Worm (Caenorhabditis elegans): ENCODE data around the gene Y32B12B.8.

The Y32B12B.8 gene

DNA sequence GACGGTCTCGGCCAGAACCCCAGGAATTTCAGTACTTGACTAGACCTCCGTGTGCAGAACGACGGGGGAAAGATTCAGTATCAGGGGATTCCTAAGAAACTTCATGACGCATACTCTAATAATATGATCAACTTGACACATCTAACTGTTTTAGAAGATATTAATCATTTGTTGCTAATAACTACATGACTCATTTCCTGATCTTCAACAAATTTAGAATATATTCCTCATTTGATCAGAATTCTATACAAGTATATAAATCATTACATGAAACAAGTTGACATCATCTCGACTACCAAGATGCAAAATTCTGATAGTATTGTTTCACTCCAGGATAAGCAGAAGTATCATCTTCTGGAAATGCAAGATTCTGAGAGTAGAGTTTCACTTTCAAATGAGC, at the start of gene Y32B12B.8:
Gene Y32B12B.8, plus strand, starts transcription at position 301 of the 400 bp plus-strand sequence.
- TF ChIP-seq rbr-2 (tag; optimal IDR thresholded peaks at IDR 0.05) (no peak), lin-15B (tag; optimal IDR thresholded peaks at IDR 0.05) (no peak), lim-7 (GFP tag; IDR thresholded peaks at IDR 0.05) (no peak), lin-13 (GFP tag; optimal IDR thresholded peaks at IDR 0.05) (no peak), pqm-1 (tag; optimal IDR thresholded peaks at IDR 0.05) (no peak), sdz-12 (GFP tag; optimal IDR thresholded peaks at IDR 0.05) (no peak), mxl-3 (GFP tag; optimal IDR thresholded peaks at IDR 0.05) (no peak), ceh-82 (tag; optimal IDR thresholded peaks at IDR 0.05) (no peak), ztf-7 (tag; optimal IDR thresholded peaks at IDR 0.05) (no peak)

DNA sequence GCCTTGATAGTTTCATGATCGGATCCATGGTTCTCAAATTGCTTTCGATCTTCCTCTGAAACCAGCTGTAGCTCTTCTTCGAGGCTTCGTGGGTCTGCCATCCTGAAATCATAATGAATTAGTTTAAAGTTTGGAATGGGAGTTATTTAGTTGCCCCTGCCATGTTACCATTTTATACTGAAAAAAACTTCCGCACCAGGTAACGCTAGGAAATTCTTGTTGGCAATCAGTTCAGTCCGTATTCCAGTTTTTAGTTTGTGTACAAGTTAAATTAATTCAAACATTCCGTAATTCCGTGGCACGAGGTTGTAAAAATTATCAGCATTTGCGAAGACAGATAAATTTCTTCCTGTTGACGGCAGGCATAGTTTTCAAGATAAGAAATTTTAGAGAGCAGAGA, 47.8 kb upstream of the Y32B12B.8 start, which contains the start of gene Y32B12A.5:
Gene Y32B12A.5, minus strand, starts transcription at position 101 of the 400 bp plus-strand sequence.
- no peak for TF ChIP-seq lir-3 (tag; optimal IDR thresholded peaks at IDR 0.05)
- peak; percentile 18; the same call in 1 of the 2 replicates for TF ChIP-seq dmd-6 (GFP tag; IDR thresholded peaks at IDR 0.05)
- no peak for TF ChIP-seq lim-7 (GFP tag; IDR thresholded peaks at IDR 0.05)
- TF ChIP-seq F10B5.3 (tag; optimal IDR thresholded peaks at IDR 0.05): no peak
- TF ChIP-seq Y75B8A.6 (GFP tag; IDR thresholded peaks at IDR 0.05): no peak
- no peak for TF ChIP-seq ztf-7 (tag; optimal IDR thresholded peaks at IDR 0.05)
- TF ChIP-seq nhr-28 (tag; optimal IDR thresholded peaks at IDR 0.05): no peak

- TF ChIP-seq aha-1 (tag): no peak
- no peak for TF ChIP-seq nhr-111 (GFP tag; optimal IDR thresholded peaks at IDR 0.05)
- no peak for TF ChIP-seq mxl-3 (GFP tag; optimal IDR thresholded peaks at IDR 0.05)
- no peak for TF ChIP-seq F37D6.2 (tag; optimal IDR thresholded peaks at IDR 0.05)
- no peak for TF ChIP-seq nhr-76 (tag; optimal IDR thresholded peaks at IDR 0.05)
- TF ChIP-seq aly-2 (tag; optimal IDR thresholded peaks at IDR 0.05): no peak
- no peak for TF ChIP-seq ceh-20 (GFP tag; IDR thresholded peaks at IDR 0.05)
- no peak for TF ChIP-seq dpl-1 (GFP tag; optimal IDR thresholded peaks at IDR 0.05)
These were observed 47.1 kb upstream of the Y32B12B.8 start, which contains the start of gene sqst-4 for ce11 chrV:16488172-16488571. sqst-4 (plus strand) TSS chrV:16488472.

DNA sequence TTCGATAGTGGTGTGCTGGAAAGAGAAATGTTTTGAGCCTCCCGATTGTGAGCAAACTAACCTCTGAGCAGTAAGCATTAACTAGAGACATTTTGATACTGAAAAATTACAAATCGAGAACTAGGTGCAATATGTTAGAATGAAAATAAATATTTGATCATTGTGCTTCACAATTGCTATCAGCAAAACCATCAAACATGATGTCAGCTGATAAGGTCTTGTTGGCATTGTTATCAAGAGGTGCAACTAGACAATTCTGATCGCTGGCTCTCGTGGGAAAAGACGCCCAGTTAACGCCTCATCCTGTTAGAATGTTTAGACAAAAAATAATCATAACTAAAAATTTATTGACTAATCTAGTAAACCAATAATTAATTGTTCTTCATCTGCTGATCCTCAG, 40.9 kb upstream of the Y32B12B.8 start, which contains the start of gene comt-2:
Gene comt-2, minus strand, starts transcription at position 131 of the 400 bp plus-strand sequence.
- peak; percentile 80 for TF ChIP-seq nhr-28 (tag; optimal IDR thresholded peaks at IDR 0.05)
- 0 out of 2 replicates have a peak, but pooled peaks have one; percentile 34 for TF ChIP-seq php-3 (GFP tag; IDR thresholded peaks at IDR 0.05)
- TF ChIP-seq daf-16 (GFP tag; optimal IDR thresholded peaks at IDR 0.05): no peak
- peak; percentile 75 for TF ChIP-seq daf-16 (tag; optimal IDR thresholded peaks at IDR 0.05)
- peak; percentile 85 for TF ChIP-seq pqm-1 (tag; optimal IDR thresholded peaks at IDR 0.05)
- TF ChIP-seq zfp-3 (GFP tag; conservative IDR thresholded peaks at IDR 0.05): no peak
- TF ChIP-seq ztf-11 (tag; optimal IDR thresholded peaks at IDR 0.05): no peak
- peak; percentile 80; the same call in 1 of the 2 replicates for TF ChIP-seq dmd-6 (GFP tag; IDR thresholded peaks at IDR 0.05)
- no peak for TF ChIP-seq nhr-48 (tag; optimal IDR thresholded peaks at IDR 0.05)
- TF ChIP-seq F44E2.7 (GFP tag; IDR thresholded peaks at IDR 0.05): no peak
- no peak for TF ChIP-seq ZK546.5 (tag; optimal IDR thresholded peaks at IDR 0.05)

ce11 chrV:16497504-16497903, 37.8 kb upstream of the Y32B12B.8 start, which contains the start of gene srh-136:
srh-136 (minus strand) TSS chrV:16497596.
- TF ChIP-seq ztf-7 (tag; optimal IDR thresholded peaks at IDR 0.05) (no peak), duxl-1 (tag; optimal IDR thresholded peaks at IDR 0.05; ENCODE audit: poor library complexity) (no peak), ZK337.2 (GFP tag; IDR thresholded peaks at IDR 0.05) (no peak), lsy-2 (tag; optimal IDR thresholded peaks at IDR 0.05) (no peak), lir-3 (tag; optimal IDR thresholded peaks at IDR 0.05) (no peak), fos-1 (tag; optimal IDR thresholded peaks at IDR 0.05) (no peak), F26F4.8 (GFP tag; conservative IDR thresholded peaks at IDR 0.05) (no peak), mdt-29 (GFP tag; IDR thresholded peaks at IDR 0.05) (no peak), pqm-1 (tag; optimal IDR thresholded peaks at IDR 0.05) (no peak), F44E2.7 (GFP tag; IDR thresholded peaks at IDR 0.05) (no peak), zip-2 (tag; optimal IDR thresholded peaks at IDR 0.05) (no peak), zfp-2 (tag; optimal IDR thresholded peaks at IDR 0.05) (no peak)

All from whole organism, L4 larva.